Worm (Caenorhabditis elegans) whole organism, mixed stage, embryonic: ENCODE data around the gene M02D8.2.

ENCODE experiments used
- elt-1 ChIP-seq: sonication (generic microtip); optimal IDR thresholded peaks from 2 replicates; lab custom pipeline; 2017; ENCODE audit warnings: missing genetic modification characterization, mild to moderate bottlenecking, missing compliant biosample characterization, antibody characterized with exemption, moderate library complexity, borderline replicate concordance; ENCODE audit not compliant: insufficient read depth
- lin-13 ChIP-seq: fragments of 150-350 bp; optimal IDR thresholded peaks from 2 replicates; lab custom pipeline; 2014; ENCODE audit warnings: missing biosample characterization, missing genetic modification characterization
- nhr-12 ChIP-seq: fragments of 150-350 bp; optimal IDR thresholded peaks from 2 replicates; lab custom pipeline; 2014; ENCODE audit warnings: missing biosample characterization, missing genetic modification characterization
- pha-4 ChIP-seq: fragments of 150-350 bp; optimal IDR thresholded peaks from 2 replicates; lab custom pipeline; 2018; ENCODE audit warnings: missing biosample characterization, missing genetic modification reagents, missing genetic modification characterization
- sem-2 ChIP-seq: fragments of 200-800 bp; sonication (Bioruptor generic); optimal IDR thresholded peaks from 2 replicates; lab custom pipeline; 2018; ENCODE audit warnings: mild to moderate bottlenecking, missing genetic modification characterization, missing compliant biosample characterization
- snpc-4 ChIP-seq: fragments of 150-350 bp; optimal IDR thresholded peaks from 2 replicates; lab custom pipeline; 2014; ENCODE audit warnings: missing biosample characterization, missing genetic modification characterization
- sptf-1 ChIP-seq: sonication (generic microtip); optimal IDR thresholded peaks from 2 replicates; lab custom pipeline; 2017; ENCODE audit warnings: mild to moderate bottlenecking, missing genetic modification characterization, moderate library complexity, missing compliant biosample characterization
- ztf-11 ChIP-seq: fragments of 150-350 bp; optimal IDR thresholded peaks from 2 replicates; lab custom pipeline; 2014; ENCODE audit warnings: missing biosample characterization, missing genetic modification characterization

- TF ChIP-seq sem-2 (GFP tag; lab: Kevin White, UChicago) (no peak), snpc-4 (tag; lab: Kevin White, UChicago) (no peak), ztf-11 (tag; lab: Kevin White, UChicago) (no peak), elt-1 (tag; lab: Kevin White, UChicago) (no peak), lin-13 (tag; lab: Kevin White, UChicago) (no peak), sptf-1 (no peak), pha-4 (no peak), nhr-12 (tag; lab: Kevin White, UChicago) (no peak)
These were observed 39.1 kb downstream of the M02D8.2 start, which contains the start of gene ZK721.4 for ce11 chrX:8778558-8778957.
